Fruit fly (Drosophila melanogaster): ENCODE results near the gene ng3.
A peak's percentile ranks its signal among the peaks of the same experiment; 100 is the strongest.

Gene ng3

dm6 chrX:3288909-3289706 is 47.2 kb upstream of the ng3 start (continued):
- TF ChIP-seq CG11696 (GFP tag; IDR thresholded peaks at IDR 0.05), result no peak
- peak; percentile 32; the same call in 1 of the 2 replicates for TF ChIP-seq CG6689 (GFP tag; IDR thresholded peaks at IDR 0.05)
- no peak for TF ChIP-seq HLH54F (GFP tag; optimal IDR thresholded peaks at IDR 0.05)
- TF ChIP-seq unc-4 (GFP tag; IDR thresholded peaks at IDR 0.05; ENCODE audit: partially characterized antibody), result no peak
- no peak for TF ChIP-seq Scr (GFP tag; IDR thresholded peaks at IDR 0.05; ENCODE audit: partially characterized antibody)
- peak; percentile 13; the same call in 1 of the 2 replicates for TF ChIP-seq ranshi (GFP tag; IDR thresholded peaks at IDR 0.05)
- TF ChIP-seq H2.0 (GFP tag; IDR thresholded peaks at IDR 0.05), result 0 out of 2 replicates have a peak, but pooled peaks have one; percentile 25
- no peak for TF ChIP-seq pb (GFP tag; optimal IDR thresholded peaks at IDR 0.05)
- TF ChIP-seq CG12104 (GFP tag; optimal IDR thresholded peaks at IDR 0.05), result no peak
- peak; percentile 32; the same call in 1 of the 2 replicates for TF ChIP-seq wor (GFP tag; IDR thresholded peaks at IDR 0.05)
- peak; percentile 61 for TF ChIP-seq CG4360 (GFP tag; IDR thresholded peaks at IDR 0.05)
- TF ChIP-seq CG1529 (GFP tag; optimal IDR thresholded peaks at IDR 0.05), result no peak
- no peak for TF ChIP-seq CG13123 (GFP tag; optimal IDR thresholded peaks at IDR 0.05)
- TF ChIP-seq slou (GFP tag; optimal IDR thresholded peaks at IDR 0.05), result peak; percentile 22
- TF ChIP-seq Bdp1 (GFP tag; optimal IDR thresholded peaks at IDR 0.05), result no peak
- TF ChIP-seq sd (tag; optimal IDR thresholded peaks at IDR 0.05), result no peak
- no peak for TF ChIP-seq CG10462 (GFP tag; optimal IDR thresholded peaks at IDR 0.05)
- peak; percentile 47; the same call in 1 of the 3 replicates for TF ChIP-seq CG34422 (GFP tag; IDR thresholded peaks at IDR 0.05)
- TF ChIP-seq luna (GFP tag; optimal IDR thresholded peaks at IDR 0.05), result no peak
- no peak for TF ChIP-seq YL-1 (GFP tag; optimal IDR thresholded peaks at IDR 0.05)
- TF ChIP-seq Sin3A (optimal IDR thresholded peaks at IDR 0.05), result no peak
- TF ChIP-seq MTF-1 (GFP tag; optimal IDR thresholded peaks at IDR 0.05; ENCODE audit: borderline replicate concordance), result no peak
- TF ChIP-seq sim (GFP tag; IDR thresholded peaks at IDR 0.05), result no peak
- no peak for TF ChIP-seq vnd (GFP tag; IDR thresholded peaks at IDR 0.05; ENCODE audit: partially characterized antibody)
- no peak for TF ChIP-seq Lpt (GFP tag; optimal IDR thresholded peaks at IDR 0.05)
- no peak for TF ChIP-seq toy (GFP tag; IDR thresholded peaks at IDR 0.05)
- no peak for TF ChIP-seq CG2199 (GFP tag; IDR thresholded peaks at IDR 0.05)
- TF ChIP-seq Oaz (GFP tag; IDR thresholded peaks at IDR 0.05), result no peak
- TF ChIP-seq dmrt99B (tag; optimal IDR thresholded peaks at IDR 0.05), result peak; percentile 52
- no peak for TF ChIP-seq CG6791 (GFP tag; IDR thresholded peaks at IDR 0.05; ENCODE audit: partially characterized antibody)
- no peak for TF ChIP-seq CG2129 (GFP tag; IDR thresholded peaks at IDR 0.05; ENCODE audit: partially characterized antibody)
- TF ChIP-seq Spps (tag; optimal IDR thresholded peaks at IDR 0.05), result no peak
- no peak for TF ChIP-seq HmgZ (tag; optimal IDR thresholded peaks at IDR 0.05)
- peak; percentile 53; the same call in 2 of the 3 replicates for TF ChIP-seq Aef1 (GFP tag; IDR thresholded peaks at IDR 0.05)
- no peak for TF ChIP-seq CG12071 (GFP tag; optimal IDR thresholded peaks at IDR 0.05)
- TF ChIP-seq ato (GFP tag; IDR thresholded peaks at IDR 0.05; ENCODE audit: partially characterized antibody), result no peak
- TF ChIP-seq CG7963 (GFP tag; IDR thresholded peaks at IDR 0.05; ENCODE audit: partially characterized antibody), result no peak
- TF ChIP-seq C15 (GFP tag; IDR thresholded peaks at IDR 0.05), result no peak
- TF ChIP-seq Deaf1 (tag; optimal IDR thresholded peaks at IDR 0.05), result no peak
- no peak for TF ChIP-seq CG30431 (GFP tag; optimal IDR thresholded peaks at IDR 0.05)
- TF ChIP-seq Pdp1 (GFP tag; optimal IDR thresholded peaks at IDR 0.05), result no peak
- TF ChIP-seq CG13296 (GFP tag; optimal IDR thresholded peaks at IDR 0.05), result no peak
- no peak for TF ChIP-seq trh (GFP tag; optimal IDR thresholded peaks at IDR 0.05)
